Worm (Caenorhabditis elegans) whole organism, L1 larva: ENCODE measurements around the gene pals-17.

ENCODE experiments used
- ama-1 ChIP-seq: fragments of 150-350 bp; optimal IDR thresholded peaks from 2 replicates; lab custom pipeline; 2014
- fkh-10 ChIP-seq: sonication (generic microtip); optimal IDR thresholded peaks from 2 replicates; lab custom pipeline; 2017; ENCODE audit warnings: missing biosample characterization, missing genetic modification reagents, missing genetic modification characterization
- lin-13 ChIP-seq: fragments of 150-350 bp; optimal IDR thresholded peaks from 2 replicates; lab custom pipeline; 2014; ENCODE audit warnings: missing biosample characterization, missing genetic modification reagents, missing genetic modification characterization
- lsy-2 ChIP-seq, 2 experiments: fragments of 150-350 bp; optimal IDR thresholded peaks; 2 replicates each; lab custom pipeline; 2014; ENCODE audit warnings: missing biosample characterization in 2 of 2, missing genetic modification characterization in 2 of 2
- mdl-1 ChIP-seq, 2 experiments: fragments of 150-350 bp; optimal IDR thresholded peaks; 2 replicates each; lab custom pipeline; 2014 to 2017; ENCODE audit warnings: missing biosample characterization in 2 of 2, missing genetic modification characterization in 2 of 2, inconsistent platforms in 1 of 2
- nhr-77 ChIP-seq: fragments of 150-350 bp; optimal IDR thresholded peaks from 2 replicates; lab custom pipeline; 2014; ENCODE audit warnings: missing biosample characterization, missing genetic modification characterization
- pag-3 ChIP-seq: sonication (generic microtip); optimal IDR thresholded peaks from 2 replicates; lab custom pipeline; 2017; ENCODE audit warnings: missing genetic modification characterization, mild to moderate bottlenecking, missing compliant biosample characterization, antibody characterized with exemption, borderline replicate concordance; ENCODE audit not compliant: insufficient read depth
- skn-1 ChIP-seq: fragments of 150-350 bp; optimal IDR thresholded peaks from 2 replicates; lab custom pipeline; 2014; ENCODE audit warnings: missing biosample characterization, missing genetic modification characterization
- vab-15 ChIP-seq: sonication (generic microtip); optimal IDR thresholded peaks from 2 replicates; lab custom pipeline; 2017; ENCODE audit warnings: missing genotype, mild to moderate bottlenecking, missing genetic modification characterization, missing compliant biosample characterization
- xbp-1 ChIP-seq: sonication (generic microtip); optimal IDR thresholded peaks from 2 replicates; lab custom pipeline; 2016; ENCODE audit warnings: missing genetic modification characterization, missing compliant biosample characterization

ce11 chrIII:1350745-1351144, 40.9 kb downstream of the pals-17 start, which contains the start of gene Y82E9BL.3:
- TF ChIP-seq ama-1 (lab: Kevin White, UChicago) (no peak), pag-3 (tag; lab: Kevin White, UChicago) (no peak), fkh-10 (no peak), vab-15 (tag; lab: Kevin White, UChicago) (no peak), xbp-1 (tag; lab: Kevin White, UChicago) (no peak), nhr-77 (tag; lab: Kevin White, UChicago) (no peak), lsy-2 (tag; optimal IDR thresholded peaks at IDR 0.05; lab: Kevin White, UChicago) (no peak), skn-1 (no peak), lin-13 (GFP tag; lab: Kevin White, UChicago) (no peak), mdl-1 (tag; optimal IDR thresholded peaks at IDR 0.05; lab: Kevin White, UChicago) (no peak)
